Worm (Caenorhabditis elegans): ENCODE data around the gene T13C5.3.

Gene T13C5.3

DNA sequence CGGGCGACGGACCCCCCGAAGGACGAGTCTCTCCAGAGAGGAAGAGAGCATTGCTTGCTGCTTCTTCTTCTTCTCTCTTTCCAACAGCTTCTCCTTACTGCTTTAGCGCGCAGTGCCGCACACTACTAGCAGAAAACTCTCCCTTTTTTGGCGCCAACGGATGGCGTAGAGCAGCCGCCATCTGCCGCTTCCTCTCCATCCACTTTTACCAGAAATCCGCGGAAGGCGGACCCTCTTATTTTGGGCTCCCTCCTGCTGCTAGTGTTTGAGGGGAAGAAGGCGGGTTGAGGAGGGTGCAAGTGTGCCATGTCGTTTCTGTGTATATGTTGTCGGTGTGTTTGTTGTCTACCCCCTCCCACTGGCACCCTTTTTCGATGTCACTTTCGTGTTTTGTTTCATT is 43.9 kb upstream of the T13C5.3 start:
- peak; percentile 15 for TF ChIP-seq hlh-11 (tag; optimal IDR thresholded peaks at IDR 0.05)
- TF ChIP-seq mep-1 (tag; optimal IDR thresholded peaks at IDR 0.05) = peak; percentile 16
- no peak for TF ChIP-seq fkh-10 (GFP tag; optimal IDR thresholded peaks at IDR 0.05)
- no peak for TF ChIP-seq lir-3 (tag; optimal IDR thresholded peaks at IDR 0.05)
- TF ChIP-seq D1046.2 (GFP tag; IDR thresholded peaks at IDR 0.05) = no peak
- peak; percentile 31; the same call in 1 of the 2 replicates for TF ChIP-seq hmg-1.1 (GFP tag; IDR thresholded peaks at IDR 0.05)
- TF ChIP-seq rbr-2 (tag; optimal IDR thresholded peaks at IDR 0.05) = peak; percentile 56
- TF ChIP-seq jun-1 (tag; optimal IDR thresholded peaks at IDR 0.05) = no peak
- TF ChIP-seq set-16 (GFP tag; IDR thresholded peaks at IDR 0.05) = peak; percentile 83
- TF ChIP-seq unc-62 (GFP tag; optimal IDR thresholded peaks at IDR 0.05 in 1 of 2) = peak in 1 of 2 experiments; percentile 49
- no peak for TF ChIP-seq unc-62 (tag; optimal IDR thresholded peaks at IDR 0.05)
- no peak for TF ChIP-seq dmd-9 (GFP tag; IDR thresholded peaks at IDR 0.05)
- no peak for TF ChIP-seq lin-39 (tag; optimal IDR thresholded peaks at IDR 0.05)
- peak; percentile 15; the same call in 1 of the 2 replicates for TF ChIP-seq pha-4 (GFP tag; IDR thresholded peaks at IDR 0.05)
- TF ChIP-seq pha-4 (tag; optimal IDR thresholded peaks at IDR 0.05) = no peak

ce11 chrX:6138243-6138642 is 40.1 kb upstream of the T13C5.3 start, which contains the start of gene Y72A10A.1:
Gene Y72A10A.1, minus strand, starts transcription at chrX:6138343.
- TF ChIP-seq aha-1 (tag) = peak; percentile 45
- peak in 1 of 2 experiments; percentile 43 for TF ChIP-seq unc-62 (GFP tag; optimal IDR thresholded peaks at IDR 0.05 in 1 of 2)
- TF ChIP-seq unc-62 (tag; optimal IDR thresholded peaks at IDR 0.05) = no peak
- TF ChIP-seq nhr-111 (GFP tag; optimal IDR thresholded peaks at IDR 0.05) = no peak

DNA sequence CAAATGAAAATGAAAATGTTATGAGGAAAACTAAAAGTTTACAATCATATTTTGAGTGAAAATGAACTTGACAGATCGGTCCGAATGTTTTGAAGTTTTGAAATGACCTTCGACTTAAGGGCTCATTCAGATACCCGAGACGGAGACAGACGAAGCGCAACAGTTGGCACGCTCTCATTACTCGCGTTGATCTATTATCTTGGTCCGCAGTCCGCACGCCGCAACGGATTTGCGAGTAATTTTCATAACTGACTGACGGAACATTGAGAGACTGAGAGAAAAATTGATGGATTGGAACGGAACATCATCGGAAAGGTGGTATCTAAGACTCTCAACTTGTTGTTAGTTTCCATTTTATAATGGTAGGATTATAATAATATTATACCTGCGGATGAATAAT is 32.4 kb upstream of the T13C5.3 start:
- TF ChIP-seq unc-62 (GFP tag; optimal IDR thresholded peaks at IDR 0.05 in 1 of 2) (peak in 1 of 2 experiments; percentile 61), unc-62 (tag; optimal IDR thresholded peaks at IDR 0.05) (no peak), arid-1 (GFP tag; conservative IDR thresholded peaks at IDR 0.05) (no peak)

DNA sequence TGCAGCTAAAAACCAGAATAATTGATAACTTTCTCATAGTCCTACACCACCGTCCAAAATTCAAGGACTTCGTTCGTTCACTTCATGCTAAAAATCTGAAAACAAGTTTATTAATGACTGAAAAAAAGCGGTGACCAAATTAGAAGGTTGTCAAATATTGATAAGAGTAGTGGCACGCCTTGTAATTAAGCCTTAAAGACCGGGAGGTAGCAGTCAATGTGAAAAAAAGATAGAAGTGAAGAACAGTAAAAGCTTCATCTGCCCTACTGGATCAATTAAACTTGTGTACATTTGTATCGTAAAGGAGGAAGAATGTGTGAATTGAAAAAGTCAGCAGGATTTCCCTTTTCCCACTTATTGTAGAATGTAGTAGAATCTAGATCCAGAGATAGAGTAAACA is 27.9 kb upstream of the T13C5.3 start, which contains the start of gene tag-275:
TSS of gene tag-275 (minus strand) at position 101 of the 400 bp plus-strand sequence.
- TF ChIP-seq Y5F2A.4 (GFP tag; optimal IDR thresholded peaks at IDR 0.05) (no peak), ztf-7 (tag; optimal IDR thresholded peaks at IDR 0.05) (no peak), nhr-28 (tag; optimal IDR thresholded peaks at IDR 0.05) (no peak)

DNA sequence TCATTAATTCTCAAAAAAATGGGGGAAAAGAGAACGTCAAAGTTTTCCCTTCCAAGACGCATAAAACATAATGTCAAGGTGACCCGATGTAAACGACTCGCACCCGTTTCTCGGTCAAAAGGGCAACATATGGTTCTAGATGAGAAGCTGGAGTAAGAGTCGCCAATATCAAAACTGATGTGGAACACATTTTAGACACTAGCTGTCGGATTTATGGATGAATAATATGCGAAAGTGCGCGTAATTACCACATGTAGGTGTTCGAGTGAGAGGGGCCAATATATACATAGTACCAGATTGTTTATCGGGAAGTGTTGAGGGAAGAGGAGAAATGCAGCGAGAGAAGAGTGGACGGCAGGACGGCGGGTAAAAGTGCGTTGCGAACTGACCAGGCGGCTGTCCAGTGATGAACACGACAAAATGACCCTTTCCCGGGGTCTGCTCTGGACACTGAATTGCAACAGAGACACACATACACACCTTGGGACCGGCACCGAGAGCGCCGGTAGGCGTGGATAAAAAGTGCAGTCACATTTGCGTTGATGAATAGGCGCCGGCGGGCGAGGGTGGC is 27.3 kb upstream of the T13C5.3 start:
- TF ChIP-seq F44E2.7 (GFP tag; IDR thresholded peaks at IDR 0.05) (no peak), daf-19 (GFP tag; conservative IDR thresholded peaks at IDR 0.05) (no peak), dmd-9 (GFP tag; IDR thresholded peaks at IDR 0.05) (no peak), vab-7 (GFP tag; IDR thresholded peaks at IDR 0.05) (no peak), daf-16 (GFP tag; optimal IDR thresholded peaks at IDR 0.05) (peak in 1 of 2 experiments; percentile 41), daf-16 (tag; optimal IDR thresholded peaks at IDR 0.05) (no peak), unc-62 (GFP tag; optimal IDR thresholded peaks at IDR 0.05 in 1 of 2) (peak in 1 of 2 experiments; percentile 60), unc-62 (tag; optimal IDR thresholded peaks at IDR 0.05) (no peak), hlh-11 (tag; optimal IDR thresholded peaks at IDR 0.05) (peak; percentile 37), zfp-2 (tag; optimal IDR thresholded peaks at IDR 0.05) (no peak), nhr-77 (tag; optimal IDR thresholded peaks at IDR 0.05) (no peak)

DNA sequence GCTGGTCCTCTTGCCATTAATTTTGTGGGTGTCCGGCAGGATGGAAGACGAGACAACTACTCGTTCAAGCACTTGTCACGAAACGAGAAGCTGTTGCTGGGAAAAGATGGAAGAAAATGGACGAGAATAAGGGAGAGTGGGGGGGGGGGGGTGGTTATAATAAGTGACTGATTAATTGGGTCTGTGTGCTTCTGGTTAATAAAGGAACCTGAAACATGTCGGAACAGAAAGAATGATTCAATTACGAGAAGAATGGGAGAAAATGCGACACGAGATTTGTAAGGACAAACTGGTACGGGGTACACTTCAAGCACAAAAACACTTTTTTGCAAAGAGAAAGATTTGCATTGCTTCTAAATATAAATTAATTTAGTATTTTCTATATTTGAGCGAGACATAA is 22.9 kb upstream of the T13C5.3 start:
- TF ChIP-seq mxl-3 (GFP tag; optimal IDR thresholded peaks at IDR 0.05) = no peak
- no peak for TF ChIP-seq zip-2 (tag; optimal IDR thresholded peaks at IDR 0.05)
- no peak for TF ChIP-seq aha-1 (tag)
- no peak for TF ChIP-seq aly-2 (tag; optimal IDR thresholded peaks at IDR 0.05)
- TF ChIP-seq Y75B8A.6 (GFP tag; IDR thresholded peaks at IDR 0.05) = no peak
- no peak for TF ChIP-seq D1046.2 (GFP tag; IDR thresholded peaks at IDR 0.05)
- no peak for TF ChIP-seq ces-1 (GFP tag; optimal IDR thresholded peaks at IDR 0.05)
- no peak for TF ChIP-seq daf-8 (GFP tag; IDR thresholded peaks at IDR 0.05)
- TF ChIP-seq nhr-77 (tag; optimal IDR thresholded peaks at IDR 0.05) = no peak
- TF ChIP-seq dpl-1 (GFP tag; optimal IDR thresholded peaks at IDR 0.05) = no peak
- TF ChIP-seq saeg-2 (GFP tag; IDR thresholded peaks at IDR 0.05) = no peak
- no peak for TF ChIP-seq rbr-2 (tag; optimal IDR thresholded peaks at IDR 0.05)

All from whole organism, L4 larva.